Fruit fly (Drosophila melanogaster): ENCODE data around the gene Acer.

The Acer gene

DNA sequence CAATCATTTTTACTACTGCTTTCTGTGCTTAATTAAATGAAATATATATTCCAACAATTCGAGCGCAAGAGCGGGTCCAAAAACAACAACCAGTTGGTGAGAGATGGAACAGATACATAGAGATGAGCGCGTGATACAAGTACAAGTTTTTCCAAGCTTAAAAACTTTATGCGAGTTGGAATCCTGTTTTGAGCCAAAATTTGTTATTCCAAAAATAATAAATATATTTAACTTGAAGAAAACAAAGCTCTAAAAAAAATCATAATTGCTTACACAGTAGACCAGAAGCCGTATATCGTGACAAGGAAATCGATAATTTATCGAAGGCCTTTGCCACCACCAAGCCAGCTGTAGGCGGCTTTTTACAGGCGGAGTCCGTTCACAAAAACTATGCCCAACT, 7.0 kb upstream of the Acer start, which contains the start of the genes CG13097 and PIG-U (continued):
- no peak for TF ChIP-seq Tbp (GFP tag; optimal IDR thresholded peaks at IDR 0.05)
- TF ChIP-seq sc (optimal IDR thresholded peaks at IDR 0.05): no peak
- TF ChIP-seq sc (GFP tag; optimal IDR thresholded peaks at IDR 0.05): no peak
- TF ChIP-seq Optix (GFP tag; IDR thresholded peaks at IDR 0.05): no peak; the same call in 1 of the 3 replicates
- no peak for TF ChIP-seq ato (GFP tag; IDR thresholded peaks at IDR 0.05; ENCODE audit: partially characterized antibody)
- TF ChIP-seq ase (GFP tag; IDR thresholded peaks at IDR 0.05): peak; percentile 70; the same call in 2 of the 3 replicates
- peak; percentile 49 for TF ChIP-seq CG31388 (GFP tag; optimal IDR thresholded peaks at IDR 0.05)
- peak; percentile 34 for TF ChIP-seq salm (tag; optimal IDR thresholded peaks at IDR 0.05)
- TF ChIP-seq unpg (GFP tag; optimal IDR thresholded peaks at IDR 0.05): no peak
- peak; percentile 70 for TF ChIP-seq CG10543 (GFP tag; optimal IDR thresholded peaks at IDR 0.05)
- TF ChIP-seq CG30431 (GFP tag; optimal IDR thresholded peaks at IDR 0.05): no peak
- TF ChIP-seq Stat92E (GFP tag; optimal IDR thresholded peaks at IDR 0.05): peak in 1 of 3 experiments; percentile 23
- peak; percentile 78; the same call in 1 of the 2 replicates for TF ChIP-seq wdn (GFP tag; IDR thresholded peaks at IDR 0.05)
- TF ChIP-seq CG8359 (GFP tag; optimal IDR thresholded peaks at IDR 0.05; ENCODE audit: borderline replicate concordance): no peak
- TF ChIP-seq Ptx1 (GFP tag; IDR thresholded peaks at IDR 0.05): peak; percentile 88
- peak; percentile 72 for TF ChIP-seq CG18011 (GFP tag; optimal IDR thresholded peaks at IDR 0.05)
- peak; percentile 85 for TF ChIP-seq B-H2 (GFP tag; optimal IDR thresholded peaks at IDR 0.05)
- TF ChIP-seq NfI (GFP tag; optimal IDR thresholded peaks at IDR 0.05): peak; percentile 70
- TF ChIP-seq Vsx1 (GFP tag; optimal IDR thresholded peaks at IDR 0.05): peak; percentile 69
- peak; percentile 74 for TF ChIP-seq Six4 (GFP tag; optimal IDR thresholded peaks at IDR 0.05)
- peak; percentile 86 for TF ChIP-seq HLH4C (GFP tag; IDR thresholded peaks at IDR 0.05; ENCODE audit: partially characterized antibody)
- TF ChIP-seq dati (GFP tag; IDR thresholded peaks at IDR 0.05): no peak
- TF ChIP-seq Dfd (GFP tag; optimal IDR thresholded peaks at IDR 0.05): no peak
- TF ChIP-seq Rfx (GFP tag; IDR thresholded peaks at IDR 0.05): peak; percentile 90
- TF ChIP-seq CG10366 (GFP tag; IDR thresholded peaks at IDR 0.05): peak; percentile 70
- peak; percentile 64 for TF ChIP-seq CG14667 (GFP tag; IDR thresholded peaks at IDR 0.05)
- peak; percentile 58; the same call in 1 of the 2 replicates for TF ChIP-seq CG10959 (GFP tag; IDR thresholded peaks at IDR 0.05)
- TF ChIP-seq NFAT (GFP tag; IDR thresholded peaks at IDR 0.05): peak; percentile 66
- TF ChIP-seq CG32532 (GFP tag; IDR thresholded peaks at IDR 0.05): peak; percentile 83
- no peak for TF ChIP-seq D (optimal IDR thresholded peaks at IDR 0.05)
- no peak for TF ChIP-seq D (GFP tag; optimal IDR thresholded peaks at IDR 0.05)
- peak; percentile 68 for TF ChIP-seq rib (GFP tag; IDR thresholded peaks at IDR 0.05)
- peak; percentile 83 to 89 for TF ChIP-seq dpn (GFP tag; optimal IDR thresholded peaks at IDR 0.05)
- no peak for TF ChIP-seq CG10209 (GFP tag; optimal IDR thresholded peaks at IDR 0.05)
- peak; percentile 50 for TF ChIP-seq CG7928 (GFP tag; optimal IDR thresholded peaks at IDR 0.05)
- peak; percentile 87 for TF ChIP-seq HmgZ (tag; optimal IDR thresholded peaks at IDR 0.05)
- TF ChIP-seq Bteb2 (GFP tag; optimal IDR thresholded peaks at IDR 0.05): peak; percentile 65
- peak; percentile 29 for TF ChIP-seq CG10274 (GFP tag; optimal IDR thresholded peaks at IDR 0.05)
- TF ChIP-seq eve (GFP tag; optimal IDR thresholded peaks at IDR 0.05): no peak
- TF ChIP-seq CG8290 (GFP tag; optimal IDR thresholded peaks at IDR 0.05): peak; percentile 89
- TF ChIP-seq CG8290 (tag; optimal IDR thresholded peaks at IDR 0.05): no peak
- TF ChIP-seq ci (GFP tag; IDR thresholded peaks at IDR 0.05): peak; percentile 77
- no peak for TF ChIP-seq Hr39 (optimal IDR thresholded peaks at IDR 0.05)
- peak; percentile 59 for TF ChIP-seq fu2 (GFP tag; optimal IDR thresholded peaks at IDR 0.05)
- TF ChIP-seq CG2875 (GFP tag; optimal IDR thresholded peaks at IDR 0.05): no peak
- peak; percentile 74 for TF ChIP-seq pho (GFP tag; optimal IDR thresholded peaks at IDR 0.05)
- TF ChIP-seq HHEX (GFP tag; optimal IDR thresholded peaks at IDR 0.05): peak; percentile 62
- peak; percentile 68 for TF ChIP-seq Side (GFP tag; optimal IDR thresholded peaks at IDR 0.05)
- no peak for TF ChIP-seq HLHmδ (GFP tag; optimal IDR thresholded peaks at IDR 0.05)
- no peak for TF ChIP-seq CG1832 (GFP tag; optimal IDR thresholded peaks at IDR 0.05)
- peak; percentile 82 for TF ChIP-seq Dad (GFP tag; optimal IDR thresholded peaks at IDR 0.05)
- no peak for TF ChIP-seq Hmr (GFP tag; optimal IDR thresholded peaks at IDR 0.05)
